Worm (Caenorhabditis elegans): ENCODE data around the gene srbc-19.

Gene srbc-19

DNA sequence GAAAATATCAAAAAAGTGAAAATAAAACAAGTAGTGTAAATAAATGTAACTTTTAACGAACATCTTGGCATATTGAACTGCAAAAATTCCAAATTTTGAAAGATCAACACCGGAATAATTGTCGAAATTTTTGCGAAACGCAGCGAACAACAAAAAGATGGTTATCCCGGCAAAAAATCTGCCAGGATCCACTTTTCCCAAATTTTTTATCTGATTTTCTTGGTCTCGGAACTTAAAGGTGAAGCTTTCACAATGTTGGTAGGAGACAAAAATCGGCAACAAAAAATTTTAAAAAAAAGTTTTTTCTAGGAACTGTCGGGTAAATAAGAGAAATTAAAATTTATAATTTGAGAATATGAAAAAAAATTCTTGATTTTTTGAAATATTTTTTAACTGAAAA lies 48.0 kb downstream of the srbc-19 start, which contains the start of gene bgnt-1.2:
Gene bgnt-1.2 (minus strand): TSS at position 101 of the 400 bp plus-strand sequence.
- TF ChIP-seq ama-1 (optimal IDR thresholded peaks at IDR 0.05), result no peak
- TF ChIP-seq flt-1 (GFP tag; IDR thresholded peaks at IDR 0.05), result no peak
- no peak for TF ChIP-seq ceh-36 (tag; optimal IDR thresholded peaks at IDR 0.05)
- no peak for TF ChIP-seq sea-1 (GFP tag; conservative IDR thresholded peaks at IDR 0.05)
- no peak for TF ChIP-seq hmg-4 (GFP tag; optimal IDR thresholded peaks at IDR 0.05)
- no peak for TF ChIP-seq scrt-1 (GFP tag; IDR thresholded peaks at IDR 0.05)
- no peak for TF ChIP-seq hmbx-1 (tag; optimal IDR thresholded peaks at IDR 0.05)
- TF ChIP-seq tra-4 (tag; optimal IDR thresholded peaks at IDR 0.05), result no peak
- no peak for TF ChIP-seq aly-1 (tag; optimal IDR thresholded peaks at IDR 0.05)

Measured in whole organism, early embryonic.